Worm (Caenorhabditis elegans) whole organism, young adult: Measurements from ENCODE around the gene M04D8.5.

Source experiments
- B0019.2 ChIP-seq: fragments of 200-800 bp; sonication (Bioruptor generic); conservative IDR thresholded peaks from 2 replicates; pipeline ENCODE4 v1.3.6; 2022; ENCODE audit warnings: missing genetic modification reagents, missing genetic modification characterization, missing compliant biosample characterization
- B0035.1 ChIP-seq: sonication (generic microtip); optimal IDR thresholded peaks from 2 replicates; lab custom pipeline; 2016; ENCODE audit warnings: missing genetic modification characterization, mild to moderate bottlenecking, missing compliant biosample characterization, missing genotype, missing genetic modification reagents
- C06A6.2 ChIP-seq: fragments of 200-800 bp; sonication (Bioruptor generic); conservative IDR thresholded peaks from 2 replicates; pipeline ENCODE4 v1.3.6; 2022; ENCODE audit warnings: missing genetic modification characterization, missing compliant biosample characterization
- F23B12.7 ChIP-seq: sonication (generic microtip); optimal IDR thresholded peaks from 2 replicates; lab custom pipeline; 2017; ENCODE audit warnings: missing genetic modification characterization, mild to moderate bottlenecking, missing compliant biosample characterization, antibody characterized with exemption, moderate library complexity; ENCODE audit not compliant: insufficient read depth
- K12H6.12 ChIP-seq: fragments of 200-800 bp; sonication (Bioruptor generic); optimal IDR thresholded peaks from 2 replicates; lab custom pipeline; 2018; ENCODE audit warnings: mild to moderate bottlenecking, missing genetic modification characterization, missing compliant biosample characterization
- Y53F4B.3 ChIP-seq: fragments of 200-800 bp; sonication (Bioruptor generic); IDR thresholded peaks from 2 replicates; pipeline ENCODE4 v1.3.6; 2022; ENCODE audit warnings: missing genetic modification reagents, missing genetic modification characterization, missing compliant biosample characterization
- Y56A3A.18 ChIP-seq: fragments of 200-800 bp; sonication (Bioruptor generic); IDR thresholded peaks from 2 replicates; pipeline ENCODE4 v1.3.6; 2022; ENCODE audit warnings: missing genetic modification reagents, missing genetic modification characterization, missing compliant biosample characterization
- Y67H2A.10 ChIP-seq: fragments of 200-800 bp; sonication (Bioruptor generic); conservative IDR thresholded peaks from 2 replicates; pipeline ENCODE4 v1.3.6; 2022; ENCODE audit warnings: missing genetic modification reagents, missing genetic modification characterization, missing compliant biosample characterization
- ama-1 ChIP-seq, 3 experiments: fragments of 150-350 bp in 1 of 3; sonication (generic microtip) in 2 of 3; optimal IDR thresholded peaks; 2 replicates each; lab custom pipeline; 2014 to 2018; ENCODE audit warnings: missing biosample characterization in 2 of 3, missing genetic modification characterization in 2 of 3, missing genetic modification reagents in 2 of 3
- aptf-2 ChIP-seq: fragments of 200-800 bp; sonication (Bioruptor generic); conservative IDR thresholded peaks from 2 replicates; pipeline ENCODE4 v1.3.6; 2022; ENCODE audit warnings: missing genetic modification reagents, missing genetic modification characterization, missing compliant biosample characterization
- athp-1 ChIP-seq: sonication (generic microtip); optimal IDR thresholded peaks from 2 replicates; lab custom pipeline; 2017; ENCODE audit warnings: mild to moderate bottlenecking, missing genetic modification characterization, missing compliant biosample characterization
- attf-3 ChIP-seq: fragments of 200-800 bp; sonication (Bioruptor generic); conservative IDR thresholded peaks from 2 replicates; pipeline ENCODE4 v1.3.6; 2022; ENCODE audit warnings: missing genetic modification reagents, missing genetic modification characterization, missing compliant biosample characterization
- attf-5 ChIP-seq: fragments of 200-800 bp; sonication (Bioruptor generic); optimal IDR thresholded peaks from 2 replicates; lab custom pipeline; 2018; ENCODE audit warnings: mild to moderate bottlenecking, missing genetic modification characterization, missing compliant biosample characterization
- bed-2 ChIP-seq: fragments of 200-800 bp; sonication (Bioruptor generic); IDR thresholded peaks from 2 replicates; pipeline ENCODE4 v1.3.6; 2022; ENCODE audit warnings: missing genetic modification reagents, missing genetic modification characterization, missing compliant biosample characterization
- ceh-58 ChIP-seq: fragments of 200-800 bp; sonication (Bioruptor generic); IDR thresholded peaks from 2 replicates; pipeline ENCODE4 v1.3.6; 2022; ENCODE audit warnings: missing genetic modification characterization, missing compliant biosample characterization
- ceh-79 ChIP-seq: sonication (generic microtip); optimal IDR thresholded peaks from 2 replicates; lab custom pipeline; 2017; ENCODE audit warnings: mild to moderate bottlenecking, missing genetic modification characterization, missing compliant biosample characterization
- efl-1 ChIP-seq: fragments of 150-350 bp; optimal IDR thresholded peaks from 2 replicates; lab custom pipeline; 2014; ENCODE audit warnings: missing biosample characterization, missing genetic modification reagents, missing genetic modification characterization
- egrh-3 ChIP-seq: fragments of 200-800 bp; sonication (Bioruptor generic); IDR thresholded peaks from 2 replicates; pipeline ENCODE4 v1.3.6; 2022; ENCODE audit warnings: missing genetic modification reagents, missing genetic modification characterization, missing compliant biosample characterization
- him-1 ChIP-seq: sonication (generic microtip); optimal IDR thresholded peaks from 2 replicates; lab custom pipeline; 2016; ENCODE audit warnings: missing genotype, missing genetic modification reagents, missing genetic modification characterization, missing compliant biosample characterization
- lin-35 ChIP-seq, 3 experiments: fragments of 150-350 bp in 2 of 3; sonication (generic microtip) in 1 of 3; optimal IDR thresholded peaks; 2 replicates each; lab custom pipeline; 2014 to 2018; ENCODE audit warnings: missing biosample characterization in 3 of 3, missing genetic modification characterization in 3 of 3, missing genetic modification reagents in 3 of 3
- lin-54 ChIP-seq: fragments of 200-800 bp; sonication (Bioruptor generic); optimal IDR thresholded peaks from 2 replicates; lab custom pipeline; 2018; ENCODE audit warnings: mild to moderate bottlenecking, missing genetic modification characterization, missing compliant biosample characterization
- lir-1 ChIP-seq: fragments of 200-800 bp; sonication (Bioruptor generic); conservative IDR thresholded peaks from 2 replicates; pipeline ENCODE4 v1.3.6; 2022; ENCODE audit warnings: missing genetic modification reagents, missing genetic modification characterization, missing compliant biosample characterization
- lsl-1 ChIP-seq: fragments of 200-800 bp; sonication (Bioruptor generic); optimal IDR thresholded peaks from 2 replicates; lab custom pipeline; 2018; ENCODE audit warnings: mild to moderate bottlenecking, missing genetic modification characterization, moderate library complexity, missing compliant biosample characterization
- lsy-27 ChIP-seq: sonication (generic microtip); optimal IDR thresholded peaks from 2 replicates; lab custom pipeline; 2017; ENCODE audit warnings: missing genetic modification characterization, mild to moderate bottlenecking, missing compliant biosample characterization, antibody characterized with exemption, missing genotype, borderline replicate concordance; ENCODE audit not compliant: insufficient read depth
- madf-10 ChIP-seq: sonication (generic microtip); optimal IDR thresholded peaks from 2 replicates; lab custom pipeline; 2016; ENCODE audit warnings: mild to moderate bottlenecking, missing genetic modification characterization, missing compliant biosample characterization
- madf-6 ChIP-seq: fragments of 200-800 bp; sonication (Bioruptor generic); IDR thresholded peaks from 2 replicates; pipeline ENCODE4 v1.3.6; 2022; ENCODE audit warnings: missing genetic modification reagents, missing genetic modification characterization, missing compliant biosample characterization
- madf-8 ChIP-seq: fragments of 200-800 bp; sonication (Bioruptor generic); conservative IDR thresholded peaks from 2 replicates; pipeline ENCODE4 v1.3.6; 2022; ENCODE audit warnings: missing genetic modification reagents, missing genetic modification characterization, missing compliant biosample characterization
- mes-4 ChIP-seq: sonication (generic microtip); optimal IDR thresholded peaks from 2 replicates; lab custom pipeline; 2016; ENCODE audit warnings: missing genotype, missing genetic modification characterization, missing compliant biosample characterization
- mxl-1 ChIP-seq: sonication (generic microtip); optimal IDR thresholded peaks from 2 replicates; lab custom pipeline; 2016; ENCODE audit warnings: missing genetic modification characterization, missing compliant biosample characterization
- nfyb-1 ChIP-seq: fragments of 200-800 bp; sonication (Bioruptor generic); IDR thresholded peaks from 2 replicates; pipeline ENCODE4 v1.3.6; 2022; ENCODE audit warnings: missing genetic modification reagents, missing genetic modification characterization, missing compliant biosample characterization
- nhr-179 ChIP-seq: sonication (generic microtip); optimal IDR thresholded peaks from 2 replicates; lab custom pipeline; 2016; ENCODE audit warnings: mild to moderate bottlenecking, missing genetic modification characterization, missing compliant biosample characterization
- nhr-80 ChIP-seq: sonication (generic microtip); optimal IDR thresholded peaks from 2 replicates; lab custom pipeline; 2016; ENCODE audit warnings: missing genetic modification characterization, missing compliant biosample characterization
- pha-4 ChIP-seq: fragments of 150-350 bp; sonication (generic microtip); optimal IDR thresholded peaks from 2 replicates; lab custom pipeline; 2014; ENCODE audit warnings: missing biosample characterization, missing genetic modification reagents, missing genetic modification characterization
- rcor-1 ChIP-seq: fragments of 200-800 bp; sonication (Bioruptor generic); IDR thresholded peaks from 2 replicates; pipeline ENCODE4 v1.3.6; 2022; ENCODE audit warnings: missing genetic modification reagents, missing genetic modification characterization, missing compliant biosample characterization
- rpc-1 ChIP-seq, 2 experiments: fragments of 150-350 bp in 1 of 2; sonication (generic microtip) in 1 of 2; optimal IDR thresholded peaks; 2 replicates each; lab custom pipeline; 2014 to 2018; ENCODE audit warnings: missing biosample characterization in 1 of 2, missing genetic modification characterization in 1 of 2, missing genetic modification reagents in 1 of 2, missing genotype in 1 of 2
- sea-2 ChIP-seq: fragments of 200-800 bp; sonication (Bioruptor generic); IDR thresholded peaks from 2 replicates; pipeline ENCODE4 v1.3.6; 2022; ENCODE audit warnings: missing genetic modification characterization, missing compliant biosample characterization
- snpc-1.3 ChIP-seq: sonication (generic microtip); optimal IDR thresholded peaks from 2 replicates; lab custom pipeline; 2017; ENCODE audit warnings: missing genetic modification characterization, mild to moderate bottlenecking, missing compliant biosample characterization, antibody characterized with exemption, moderate library complexity, missing genotype, missing genetic modification reagents; ENCODE audit not compliant: insufficient read depth
- unc-130 ChIP-seq: sonication (generic microtip); optimal IDR thresholded peaks from 2 replicates; lab custom pipeline; 2016; ENCODE audit warnings: missing genetic modification reagents, missing genetic modification characterization, missing compliant biosample characterization
- zim-3 ChIP-seq: sonication (generic microtip); optimal IDR thresholded peaks from 2 replicates; lab custom pipeline; 2017; ENCODE audit warnings: mild to moderate bottlenecking, missing genetic modification characterization, moderate library complexity, missing compliant biosample characterization
- ztf-18 ChIP-seq: sonication (generic microtip); optimal IDR thresholded peaks from 2 replicates; lab custom pipeline; 2016; ENCODE audit warnings: missing genotype, mild to moderate bottlenecking, missing genetic modification characterization, missing compliant biosample characterization
- ztf-26 ChIP-seq: sonication (generic microtip); optimal IDR thresholded peaks from 2 replicates; lab custom pipeline; 2017; ENCODE audit warnings: missing genetic modification characterization, missing compliant biosample characterization
- ztf-28 ChIP-seq: fragments of 200-800 bp; sonication (Bioruptor generic); IDR thresholded peaks from 2 replicates; pipeline ENCODE4 v1.3.6; 2022; ENCODE audit warnings: missing genetic modification reagents, missing genetic modification characterization, missing compliant biosample characterization
- ztf-6 ChIP-seq: fragments of 200-800 bp; sonication (Bioruptor generic); IDR thresholded peaks from 2 replicates; pipeline ENCODE4 v1.3.6; 2022; ENCODE audit warnings: missing genetic modification reagents, missing genetic modification characterization, missing compliant biosample characterization

M04D8.5 gene

ce11 chrIII:10076042-10076441 is 42.9 kb upstream of the M04D8.5 start:
- TF ChIP-seq attf-3 (GFP tag; lab: Robert Waterston, UW) (no peak), lin-35 (GFP tag; optimal IDR thresholded peaks at IDR 0.05; lab: Kevin White, UChicago) (no peak), C06A6.2 (GFP tag; lab: Robert Waterston, UW) (no peak), ama-1 (optimal IDR thresholded peaks at IDR 0.05; lab: Kevin White, UChicago) (no peak), ama-1 (GFP tag; optimal IDR thresholded peaks at IDR 0.05; lab: Kevin White, UChicago) (no peak), mes-4 (tag; lab: Kevin White, UChicago) (no peak), lsy-27 (no peak), ztf-26 (no peak), rpc-1 (optimal IDR thresholded peaks at IDR 0.05; lab: Kevin White, UChicago) (no peak), rpc-1 (tag; optimal IDR thresholded peaks at IDR 0.05; lab: Kevin White, UChicago) (no peak), nfyb-1 (GFP tag; lab: Robert Waterston, UW) (peak; percentile 86), him-1 (tag; lab: Kevin White, UChicago) (peak; percentile 30)

- TF ChIP-seq Y67H2A.10 (GFP tag; lab: Robert Waterston, UW), result no peak
- TF ChIP-seq lin-54 (GFP tag; lab: Kevin White, UChicago), result no peak
- no peak for TF ChIP-seq ama-1 (optimal IDR thresholded peaks at IDR 0.05; lab: Kevin White, UChicago)
- TF ChIP-seq ama-1 (GFP tag; optimal IDR thresholded peaks at IDR 0.05; lab: Kevin White, UChicago), result no peak
- no peak for TF ChIP-seq zim-3 (tag; lab: Kevin White, UChicago)
- no peak for TF ChIP-seq mxl-1 (tag; lab: Kevin White, UChicago)
- no peak for TF ChIP-seq ztf-28
Observed at ce11 chrIII:10069278-10069677, 36.2 kb upstream of the M04D8.5 start, which contains the start of gene T16G12.6. Gene T16G12.6 (plus strand): TSS chrIII:10069578.

- TF ChIP-seq aptf-2 (GFP tag; lab: Robert Waterston, UW) (0 out of 2 replicates have a peak, but pooled peaks have one; percentile 9), Y56A3A.18 (GFP tag; lab: Robert Waterston, UW) (no peak), nhr-80 (tag; lab: Kevin White, UChicago) (no peak), Y53F4B.3 (GFP tag; lab: Robert Waterston, UW) (no peak), K12H6.12 (tag; lab: Kevin White, UChicago) (peak; percentile 11), F23B12.7 (tag; lab: Kevin White, UChicago) (no peak), efl-1 (GFP tag; lab: Kevin White, UChicago) (no peak), bed-2 (0 out of 2 replicates have a peak, but pooled peaks have one; percentile 29), mes-4 (tag; lab: Kevin White, UChicago) (no peak), nhr-179 (no peak), B0019.2 (GFP tag; lab: Robert Waterston, UW) (0 out of 2 replicates have a peak, but pooled peaks have one; percentile 23), lir-1 (GFP tag; lab: Robert Waterston, UW) (0 out of 2 replicates have a peak, but pooled peaks have one; percentile 39), snpc-1.3 (tag; lab: Kevin White, UChicago) (no peak), ztf-28 (no peak), madf-8 (GFP tag; lab: Robert Waterston, UW) (no peak), rcor-1 (GFP tag; lab: Robert Waterston, UW) (no peak), ztf-6 (GFP tag; lab: Robert Waterston, UW) (0 out of 2 replicates have a peak, but pooled peaks have one; percentile 6), madf-6 (GFP tag; lab: Robert Waterston, UW) (peak; percentile 53; the same call in 1 of the 2 replicates), lin-54 (GFP tag; lab: Kevin White, UChicago) (no peak), B0035.1 (tag; lab: Kevin White, UChicago) (no peak), him-1 (tag; lab: Kevin White, UChicago) (no peak), ztf-18 (tag; lab: Kevin White, UChicago) (peak; percentile 6), athp-1 (tag; lab: Kevin White, UChicago) (no peak), egrh-3 (GFP tag; lab: Robert Waterston, UW) (no peak), ceh-58 (GFP tag; lab: Robert Waterston, UW) (no peak), unc-130 (peak; percentile 79), ceh-79 (no peak), rpc-1 (optimal IDR thresholded peaks at IDR 0.05; lab: Kevin White, UChicago) (no peak), rpc-1 (tag; optimal IDR thresholded peaks at IDR 0.05; lab: Kevin White, UChicago) (no peak), pha-4 (tag; lab: Kevin White, UChicago) (no peak), lsl-1 (GFP tag; lab: Kevin White, UChicago) (peak; percentile 4), ama-1 (optimal IDR thresholded peaks at IDR 0.05; lab: Kevin White, UChicago) (no peak), ama-1 (GFP tag; optimal IDR thresholded peaks at IDR 0.05; lab: Kevin White, UChicago) (no peak), sea-2 (GFP tag; lab: Robert Waterston, UW) (no peak), attf-5 (peak; percentile 44), madf-10 (tag; lab: Kevin White, UChicago) (no peak)
Observed at ce11 chrIII:10064140-10064539, 31.0 kb upstream of the M04D8.5 start, which contains the start of gene ekl-6. Gene ekl-6 (plus strand): TSS chrIII:10064404.
